Worm (Caenorhabditis elegans) whole organism, midembryonic: ENCODE measurements around the gene T16A9.5.
"Not testable (repeated sequence)": the region's sequence is repeated elsewhere in the genome, so short reads cannot be mapped to it uniquely, and the experiment has no call there.

Experiments
- T22C8.4 ChIP-seq: fragments of 200-800 bp; sonication (Bioruptor generic); IDR thresholded peaks from 2 replicates; pipeline ENCODE4 v1.3.6; 2022; ENCODE audit warnings: missing genetic modification characterization, missing compliant biosample characterization
- cog-1 ChIP-seq: sonication (generic microtip); optimal IDR thresholded peaks from 2 replicates; lab custom pipeline; 2016; ENCODE audit warnings: missing genetic modification characterization, missing compliant biosample characterization
- flt-1 ChIP-seq: fragments of 200-800 bp; sonication (Bioruptor generic); IDR thresholded peaks from 2 replicates; pipeline ENCODE4 v1.3.6; 2022; ENCODE audit warnings: missing genetic modification characterization, missing compliant biosample characterization
- klf-2 ChIP-seq: fragments of 200-800 bp; sonication (Bioruptor generic); conservative IDR thresholded peaks from 2 replicates; pipeline ENCODE4 v1.3.6; 2022; ENCODE audit warnings: missing genetic modification reagents, missing genetic modification characterization, missing compliant biosample characterization
- med-1 ChIP-seq: sonication (generic microtip); optimal IDR thresholded peaks from 2 replicates; lab custom pipeline; 2017; ENCODE audit warnings: missing genetic modification characterization, mild to moderate bottlenecking, missing compliant biosample characterization, antibody characterized with exemption, missing genetic modification reagents; ENCODE audit not compliant: insufficient read depth
- ref-1 ChIP-seq: fragments of 200-800 bp; sonication (Bioruptor generic); conservative IDR thresholded peaks from 2 replicates; pipeline ENCODE4 v1.3.6; 2022; ENCODE audit warnings: missing genetic modification reagents, missing genetic modification characterization, missing compliant biosample characterization
- tab-1 ChIP-seq: fragments of 200-800 bp; sonication (Bioruptor generic); IDR thresholded peaks from 2 replicates; pipeline ENCODE4 v1.3.6; 2022; ENCODE audit warnings: missing genetic modification characterization, missing compliant biosample characterization
- ztf-23 ChIP-seq: fragments of 200-800 bp; sonication (Bioruptor generic); IDR thresholded peaks from 2 replicates; pipeline ENCODE4 v1.3.6; 2022; ENCODE audit warnings: missing genetic modification reagents, missing genetic modification characterization, missing compliant biosample characterization
- ztf-29 ChIP-seq: fragments of 200-800 bp; sonication (Bioruptor generic); IDR thresholded peaks from 2 replicates; pipeline ENCODE4 v1.3.6; 2022; ENCODE audit warnings: missing genetic modification reagents, missing genetic modification characterization, missing compliant biosample characterization

The T16A9.5 gene

DNA sequence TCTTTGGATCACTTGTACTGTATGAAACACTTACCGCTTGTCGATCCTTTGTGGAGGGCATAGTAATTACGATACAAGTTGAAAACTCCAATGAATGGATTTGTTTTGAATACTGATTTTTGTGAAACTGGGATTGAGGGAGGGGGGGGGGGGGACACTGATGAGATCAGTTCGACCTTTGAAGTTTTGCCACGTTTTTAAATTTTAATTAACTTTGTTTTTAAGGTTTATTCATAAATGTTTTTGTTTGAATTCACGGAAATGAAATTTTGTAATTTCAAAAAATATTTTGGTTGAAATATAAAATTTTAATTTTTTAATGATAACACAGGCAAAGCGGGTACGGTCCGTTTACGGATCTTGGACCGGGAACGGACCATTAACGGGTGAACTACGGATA lies 20.9 kb upstream of the T16A9.5 start, which contains the start of gene ent-3:
Gene ent-3, minus strand, starts transcription at position 101 of the 400 bp plus-strand sequence.
- TF ChIP-seq ref-1 (GFP tag; lab: Robert Waterston, UW), result no peak
- TF ChIP-seq tab-1, result no peak
- no peak for TF ChIP-seq flt-1 (GFP tag; lab: Robert Waterston, UW)
- no peak for TF ChIP-seq cog-1 (tag; lab: Kevin White, UChicago)
- TF ChIP-seq ztf-23 (GFP tag; lab: Robert Waterston, UW), result no peak
- no peak for TF ChIP-seq med-1 (GFP tag; lab: Kevin White, UChicago)
- no peak for TF ChIP-seq ztf-29 (GFP tag; lab: Robert Waterston, UW)
- TF ChIP-seq T22C8.4 (GFP tag; lab: Robert Waterston, UW), result no peak
- no peak for TF ChIP-seq klf-2 (GFP tag; lab: Robert Waterston, UW)

DNA sequence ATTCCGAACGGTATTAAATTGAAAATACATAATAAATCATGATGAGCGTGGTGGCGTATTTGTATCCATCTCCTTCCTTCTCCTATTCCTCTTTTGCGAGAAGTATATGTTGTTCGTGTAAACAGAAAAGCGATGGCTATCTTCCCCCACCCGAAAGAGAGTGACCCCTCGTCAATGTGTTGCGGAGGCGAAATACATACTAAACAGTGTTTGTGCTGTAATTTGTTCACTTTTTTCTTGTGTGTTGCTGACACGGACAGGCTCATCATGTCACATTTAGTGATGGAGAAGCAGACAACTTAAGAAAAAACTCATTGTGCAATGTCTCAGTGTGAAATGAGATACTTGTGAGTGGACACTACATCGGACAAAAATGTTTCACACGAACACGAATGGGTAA lies 16.6 kb upstream of the T16A9.5 start:
- no peak for TF ChIP-seq klf-2 (GFP tag; lab: Robert Waterston, UW)
- no peak for TF ChIP-seq med-1 (GFP tag; lab: Kevin White, UChicago)
- TF ChIP-seq cog-1 (tag; lab: Kevin White, UChicago), result no peak
- no peak for TF ChIP-seq ztf-23 (GFP tag; lab: Robert Waterston, UW)
- TF ChIP-seq T22C8.4 (GFP tag; lab: Robert Waterston, UW), result no peak
- no peak for TF ChIP-seq tab-1
- TF ChIP-seq flt-1 (GFP tag; lab: Robert Waterston, UW), result no peak
- no peak for TF ChIP-seq ref-1 (GFP tag; lab: Robert Waterston, UW)
- no peak for TF ChIP-seq ztf-29 (GFP tag; lab: Robert Waterston, UW)

DNA sequence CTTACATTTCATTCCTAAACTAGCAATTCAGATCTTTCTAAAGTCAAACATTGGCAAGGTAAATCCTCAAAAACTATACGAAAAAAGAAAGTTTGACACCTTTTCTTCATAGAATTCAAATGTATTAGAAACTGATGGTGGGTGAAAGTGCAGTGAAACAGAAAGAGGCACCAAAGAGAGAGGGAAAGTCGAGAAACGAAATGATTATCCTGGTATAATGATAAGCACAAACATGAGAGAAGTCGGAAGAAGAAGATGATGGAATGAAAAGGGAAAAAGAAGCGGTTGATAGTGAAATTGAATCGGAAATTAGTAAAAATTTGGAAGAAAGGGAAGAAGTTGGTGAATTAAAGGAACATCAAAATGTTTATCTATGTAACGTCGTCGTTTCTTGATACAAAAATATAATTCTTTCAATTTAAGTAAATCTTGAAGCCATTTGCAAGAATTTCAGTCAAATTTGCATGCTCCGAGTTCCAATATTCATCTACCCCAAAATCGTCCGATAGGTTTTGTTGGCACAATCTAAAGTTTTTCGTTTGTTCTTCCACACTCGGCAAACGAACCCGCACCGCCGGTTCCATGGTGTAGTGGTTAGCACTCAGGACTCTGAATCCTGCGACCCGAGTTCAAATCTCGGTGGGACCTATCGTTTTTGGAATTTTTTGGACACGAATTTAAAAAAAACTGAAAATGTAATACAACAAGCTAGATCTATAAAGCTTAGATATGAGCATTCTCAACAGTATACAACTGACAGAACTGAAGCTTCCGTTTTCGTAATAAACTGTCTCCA lies 16.0 kb upstream of the T16A9.5 start:
- TF ChIP-seq tab-1, result no peak
- no peak for TF ChIP-seq med-1 (GFP tag; lab: Kevin White, UChicago)
- TF ChIP-seq flt-1 (GFP tag; lab: Robert Waterston, UW), result no peak
- TF ChIP-seq ztf-23 (GFP tag; lab: Robert Waterston, UW), result 0 out of 2 replicates have a peak, but pooled peaks have one; percentile 8
- TF ChIP-seq klf-2 (GFP tag; lab: Robert Waterston, UW), result no peak
- no peak for TF ChIP-seq cog-1 (tag; lab: Kevin White, UChicago)
- TF ChIP-seq T22C8.4 (GFP tag; lab: Robert Waterston, UW), result no peak

DNA sequence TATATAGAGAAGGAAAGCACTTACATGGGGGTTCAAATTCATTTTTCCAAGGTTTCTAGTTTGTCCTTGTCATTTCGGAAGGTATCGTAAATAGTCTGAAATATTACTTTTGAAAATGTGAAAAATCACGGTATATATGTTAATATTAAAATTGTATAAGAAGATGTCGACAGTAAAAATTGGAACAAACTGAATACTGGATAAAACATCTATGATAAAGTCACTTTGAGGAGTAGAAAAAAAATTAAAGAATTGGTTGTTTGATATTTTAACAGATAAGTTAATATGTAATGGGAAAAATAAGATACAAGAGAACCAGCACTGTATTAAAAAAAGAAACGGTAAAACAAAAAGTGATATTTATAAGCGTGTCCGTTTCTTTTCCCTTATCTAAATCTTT lies 11.4 kb upstream of the T16A9.5 start, which contains the start of gene nep-21:
Gene nep-21, minus strand, starts transcription at position 101 of the 400 bp plus-strand sequence.
- TF ChIP-seq med-1 (GFP tag; lab: Kevin White, UChicago) (no peak), klf-2 (GFP tag; lab: Robert Waterston, UW) (no peak), cog-1 (tag; lab: Kevin White, UChicago) (no peak), ztf-23 (GFP tag; lab: Robert Waterston, UW) (no peak), ztf-29 (GFP tag; lab: Robert Waterston, UW) (no peak), ref-1 (GFP tag; lab: Robert Waterston, UW) (no peak), tab-1 (no peak), flt-1 (GFP tag; lab: Robert Waterston, UW) (no peak), T22C8.4 (GFP tag; lab: Robert Waterston, UW) (no peak)

DNA sequence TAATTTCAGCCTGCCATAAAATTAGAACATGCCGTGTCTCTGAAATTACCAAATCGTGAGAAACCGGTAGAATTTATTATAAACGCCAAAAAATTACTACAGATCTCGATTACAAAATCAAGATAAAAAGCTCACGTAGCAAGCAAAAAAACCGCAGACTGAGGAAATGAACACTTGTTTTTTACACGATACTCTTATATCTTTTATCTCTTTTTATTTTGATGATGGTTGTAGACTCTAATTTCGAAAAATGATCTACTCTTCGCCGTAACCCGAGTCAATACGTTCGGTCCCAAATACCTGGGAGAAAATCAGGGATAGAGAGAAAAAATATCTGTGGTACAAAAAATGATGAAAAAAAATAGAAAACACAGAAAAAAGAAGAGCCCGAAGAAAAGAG lies 8.1 kb upstream of the T16A9.5 start:
- no peak for TF ChIP-seq med-1 (GFP tag; lab: Kevin White, UChicago)
- no peak for TF ChIP-seq T22C8.4 (GFP tag; lab: Robert Waterston, UW)
- TF ChIP-seq ref-1 (GFP tag; lab: Robert Waterston, UW), result no peak
- TF ChIP-seq klf-2 (GFP tag; lab: Robert Waterston, UW), result no peak
- TF ChIP-seq cog-1 (tag; lab: Kevin White, UChicago), result no peak
- no peak for TF ChIP-seq ztf-23 (GFP tag; lab: Robert Waterston, UW)
- no peak for TF ChIP-seq flt-1 (GFP tag; lab: Robert Waterston, UW)
- TF ChIP-seq ztf-29 (GFP tag; lab: Robert Waterston, UW), result no peak
- no peak for TF ChIP-seq tab-1

DNA sequence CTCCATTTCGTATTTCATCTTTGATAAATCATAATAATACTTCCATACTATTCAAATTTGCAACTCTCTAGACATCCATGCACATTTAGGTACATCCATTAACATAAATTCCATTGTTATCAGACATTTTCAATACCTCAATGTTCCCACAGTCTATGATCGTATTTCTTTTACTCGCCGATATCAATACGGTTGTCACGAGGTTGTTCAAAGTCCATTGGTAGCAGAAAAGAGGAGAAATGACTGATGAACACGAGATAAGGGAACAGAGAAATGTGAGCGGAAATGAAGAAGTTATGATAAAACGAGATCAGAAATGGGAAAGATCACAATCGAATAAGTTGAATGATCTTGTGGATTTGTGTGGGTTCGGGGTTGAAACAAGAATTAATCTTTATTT lies 2.2 kb downstream of the T16A9.5 start:
- TF ChIP-seq tab-1 (no peak), med-1 (GFP tag; lab: Kevin White, UChicago) (no peak), T22C8.4 (GFP tag; lab: Robert Waterston, UW) (no peak)

DNA sequence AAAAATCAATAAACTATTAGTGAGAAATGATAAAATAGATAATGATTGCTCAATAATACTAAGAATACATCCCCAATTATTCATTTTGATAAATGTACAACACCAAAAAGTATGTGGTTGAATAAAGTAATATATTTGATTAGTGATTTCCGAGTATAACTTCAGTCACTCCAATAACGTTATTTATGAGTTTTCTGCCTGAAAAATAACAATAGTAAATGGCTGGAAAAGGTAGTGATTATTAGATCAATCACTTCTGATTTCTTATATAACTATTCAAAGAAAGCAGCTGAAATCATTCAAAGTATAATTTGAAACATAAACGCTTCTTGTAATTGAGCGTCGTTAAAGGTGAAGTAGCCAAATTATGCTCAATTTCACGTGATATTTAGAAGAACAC lies 4.3 kb downstream of the T16A9.5 start, which contains the start of gene str-230:
Gene str-230, minus strand, starts transcription at position 101 of the 400 bp plus-strand sequence.
- TF ChIP-seq ref-1 (GFP tag; lab: Robert Waterston, UW), result no peak

DNA sequence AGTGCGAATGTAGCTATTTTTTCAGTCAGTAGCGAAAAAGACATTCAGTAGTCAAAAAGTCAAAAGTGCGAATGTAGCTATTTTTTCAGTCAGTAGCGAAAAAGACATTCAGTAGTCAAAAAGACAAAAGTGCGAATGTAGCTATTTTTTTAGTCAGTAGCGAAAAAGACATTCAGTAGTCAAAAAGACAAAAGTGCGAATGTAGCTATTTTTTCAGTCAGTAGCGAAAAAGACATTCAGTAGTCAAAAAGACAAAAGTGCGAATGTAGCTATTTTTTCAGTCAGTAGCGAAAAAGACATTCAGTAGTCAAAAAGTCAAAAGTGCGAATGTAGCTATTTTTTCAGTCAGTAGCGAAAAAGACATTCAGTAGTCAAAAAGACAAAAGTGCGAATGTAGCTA lies 9.8 kb downstream of the T16A9.5 start, which contains the start of gene T16A9.3:
Gene T16A9.3, plus strand, starts transcription at position 301 of the 400 bp plus-strand sequence.
- TF ChIP-seq ztf-29 (GFP tag; lab: Robert Waterston, UW); cog-1 (tag; lab: Kevin White, UChicago); med-1 (GFP tag; lab: Kevin White, UChicago): not testable (repeated sequence)

DNA sequence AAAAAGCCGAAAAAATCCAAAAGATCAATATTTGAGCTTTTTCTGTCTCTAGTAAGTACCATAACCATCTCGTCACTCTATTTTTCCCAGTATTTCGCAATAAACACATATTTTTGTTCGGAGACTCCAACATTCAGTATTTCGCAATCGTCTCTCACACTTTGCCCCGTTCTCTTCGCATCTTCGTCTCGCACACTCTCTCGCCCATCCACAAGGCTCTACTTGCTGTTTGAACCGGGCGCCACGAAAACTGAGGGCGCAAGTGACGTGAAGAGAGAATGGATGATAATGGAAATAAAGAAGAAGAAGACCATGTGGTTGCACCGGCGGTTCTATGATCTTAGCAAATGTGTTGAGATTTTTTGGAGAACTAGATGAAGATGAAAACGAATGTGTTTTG lies 14.9 kb downstream of the T16A9.5 start:
- TF ChIP-seq ztf-29 (GFP tag; lab: Robert Waterston, UW), result no peak
- no peak for TF ChIP-seq T22C8.4 (GFP tag; lab: Robert Waterston, UW)
- TF ChIP-seq tab-1, result no peak
- TF ChIP-seq flt-1 (GFP tag; lab: Robert Waterston, UW), result no peak
- TF ChIP-seq ref-1 (GFP tag; lab: Robert Waterston, UW), result no peak
- no peak for TF ChIP-seq klf-2 (GFP tag; lab: Robert Waterston, UW)
- no peak for TF ChIP-seq cog-1 (tag; lab: Kevin White, UChicago)
- TF ChIP-seq ztf-23 (GFP tag; lab: Robert Waterston, UW), result no peak
- no peak for TF ChIP-seq med-1 (GFP tag; lab: Kevin White, UChicago)
